Worm (Caenorhabditis elegans): ENCODE results near the gene H28G03.3.

- no peak for TF ChIP-seq ama-1 (optimal IDR thresholded peaks at IDR 0.05)
- no peak for TF ChIP-seq zag-1 (tag; optimal IDR thresholded peaks at IDR 0.05)
- no peak for TF ChIP-seq ztf-11 (tag; optimal IDR thresholded peaks at IDR 0.05)
- no peak for TF ChIP-seq dmd-4 (tag; optimal IDR thresholded peaks at IDR 0.05)
- TF ChIP-seq egl-27 (tag; optimal IDR thresholded peaks at IDR 0.05) = no peak
- no peak for TF ChIP-seq mdl-1 (tag; optimal IDR thresholded peaks at IDR 0.05)
- no peak for TF ChIP-seq lin-11 (tag; optimal IDR thresholded peaks at IDR 0.05)
- no peak for TF ChIP-seq ceh-82 (tag; optimal IDR thresholded peaks at IDR 0.05)
- no peak for TF ChIP-seq unc-39 (tag; optimal IDR thresholded peaks at IDR 0.05)
- no peak for TF ChIP-seq unc-62 (GFP tag; optimal IDR thresholded peaks at IDR 0.05)
- no peak for TF ChIP-seq crh-2 (tag; optimal IDR thresholded peaks at IDR 0.05)
Measured at ce11 chrX:5243382-5243979, 17.3 kb upstream of the H28G03.3 start, which contains the start of gene mtm-5.
